Fruit fly (Drosophila melanogaster) whole organism, prepupa: Measurements from ENCODE around the gene CG15754.
A peak's percentile ranks its signal among the peaks of the same experiment; 100 is the strongest.

Experiments
- Blimp-1 ChIP-seq: fragments of 200-800 bp; sonication (Bioruptor generic); optimal IDR thresholded peaks from 3 replicates; lab custom pipeline; 2017; ENCODE audit warnings: missing biosample characterization, missing genetic modification characterization, mild to moderate bottlenecking, moderate library complexity, missing genetic modification reagents
- CG10669 ChIP-seq: fragments of 200-800 bp; sonication (Bioruptor generic); optimal IDR thresholded peaks from 3 replicates; lab custom pipeline; 2018; ENCODE audit warnings: missing biosample characterization, mild to moderate bottlenecking, missing genetic modification characterization, moderate library complexity
- CG11762 ChIP-seq: fragments of 200-800 bp; sonication (Bioruptor generic); optimal IDR thresholded peaks from 3 replicates; lab custom pipeline; 2016; ENCODE audit warnings: missing biosample characterization, missing genetic modification characterization; ENCODE audit not compliant: insufficient read depth
- CG1621 ChIP-seq: fragments of 200-800 bp; sonication (Bioruptor generic); optimal IDR thresholded peaks from 3 replicates; lab custom pipeline; 2018; ENCODE audit warnings: missing biosample characterization, mild to moderate bottlenecking, missing genetic modification characterization
- CG16779 ChIP-seq: fragments of 200-800 bp; sonication (Bioruptor generic); optimal IDR thresholded peaks from 3 replicates; lab custom pipeline; 2017; ENCODE audit warnings: missing biosample characterization, mild to moderate bottlenecking, missing genetic modification characterization
- CG3032 ChIP-seq: fragments of 200-800 bp; optimal IDR thresholded peaks from 2 replicates; lab custom pipeline; 2019; ENCODE audit warnings: missing biosample characterization, mild to moderate bottlenecking, missing genetic modification characterization, moderate library complexity
- CG32006 ChIP-seq: fragments of 200-800 bp; sonication (Bioruptor generic); optimal IDR thresholded peaks from 3 replicates; lab custom pipeline; 2017; ENCODE audit warnings: missing biosample characterization, mild to moderate bottlenecking, missing genetic modification characterization
- CG34406 ChIP-seq: fragments of 200-800 bp; sonication (Bioruptor generic); optimal IDR thresholded peaks from 3 replicates; lab custom pipeline; 2016; ENCODE audit warnings: missing biosample characterization, missing genetic modification characterization
- CG3919 ChIP-seq: fragments of 200-800 bp; sonication (Bioruptor generic); optimal IDR thresholded peaks from 3 replicates; lab custom pipeline; 2016; ENCODE audit warnings: missing biosample characterization, missing genetic modification characterization
- CG6163 ChIP-seq: fragments of 200-800 bp; sonication (Bioruptor generic); IDR thresholded peaks from 3 replicates; pipeline ENCODE4 v1.3.6; 2022; ENCODE audit warnings: missing biosample characterization, missing genetic modification characterization
- CG6276 ChIP-seq: fragments of 200-800 bp; sonication (Bioruptor generic); optimal IDR thresholded peaks from 2 replicates; lab custom pipeline; 2017; ENCODE audit warnings: missing biosample characterization, mild to moderate bottlenecking, missing genetic modification characterization
- CG6792 ChIP-seq: fragments of 200-800 bp; sonication (Bioruptor generic); optimal IDR thresholded peaks from 3 replicates; lab custom pipeline; 2016; ENCODE audit warnings: missing biosample characterization, missing genetic modification characterization
- CG6808 ChIP-seq: fragments of 200-800 bp; sonication (Bioruptor generic); optimal IDR thresholded peaks from 3 replicates; lab custom pipeline; 2017; ENCODE audit warnings: missing biosample characterization, missing genetic modification characterization, mild to moderate bottlenecking, moderate library complexity, missing genetic modification reagents
- CG6854 ChIP-seq: fragments of 200-800 bp; sonication (Bioruptor generic); optimal IDR thresholded peaks from 2 replicates; lab custom pipeline; 2017; ENCODE audit warnings: missing biosample characterization, mild to moderate bottlenecking, missing genetic modification characterization
- CG7368 ChIP-seq: fragments of 200-800 bp; sonication (Bioruptor generic); optimal IDR thresholded peaks from 3 replicates; lab custom pipeline; 2016; ENCODE audit warnings: missing biosample characterization, missing genetic modification characterization
- CG8119 ChIP-seq: fragments of 200-800 bp; sonication (Bioruptor generic); IDR thresholded peaks from 3 replicates; pipeline ENCODE4 v1.3.6; 2022; ENCODE audit warnings: missing biosample characterization, missing genetic modification characterization
- CG8319 ChIP-seq: fragments of 200-800 bp; sonication (Bioruptor generic); optimal IDR thresholded peaks from 3 replicates; lab custom pipeline; 2016; ENCODE audit warnings: missing biosample characterization, missing genetic modification characterization
- CG9139 ChIP-seq: fragments of 200-800 bp; sonication (Bioruptor generic); optimal IDR thresholded peaks from 3 replicates; lab custom pipeline; 2017; ENCODE audit warnings: missing biosample characterization, mild to moderate bottlenecking, missing genetic modification characterization
- Eip75B ChIP-seq: fragments of 200-800 bp; sonication (Bioruptor generic); optimal IDR thresholded peaks from 3 replicates; lab custom pipeline; 2016; ENCODE audit warnings: missing biosample characterization, missing genetic modification characterization
- Eip78C ChIP-seq: fragments of 200-800 bp; sonication (Bioruptor generic); peaks from one replicate; lab custom pipeline; 2016; ENCODE audit warnings: missing biosample characterization, missing genetic modification characterization
- Eip93F ChIP-seq: fragments of 200-800 bp; sonication (Bioruptor generic); optimal IDR thresholded peaks from 2 replicates; lab custom pipeline; 2016; ENCODE audit warnings: missing biosample characterization, mild to moderate bottlenecking, missing genetic modification characterization
- Ets21C ChIP-seq: fragments of 200-800 bp; sonication (Bioruptor generic); optimal IDR thresholded peaks from 3 replicates; lab custom pipeline; 2016; ENCODE audit warnings: missing biosample characterization, missing genetic modification characterization
- Gug ChIP-seq: fragments of 200-800 bp; sonication (Bioruptor generic); IDR thresholded peaks from 2 replicates; pipeline ENCODE4 v1.3.6; 2022; ENCODE audit warnings: missing biosample characterization, missing genetic modification characterization
- Hr38 ChIP-seq: sonication (Bioruptor generic); optimal IDR thresholded peaks from 2 replicates; lab custom pipeline; 2016; ENCODE audit warnings: missing biosample characterization, missing genetic modification characterization
- Hr39 ChIP-seq: fragments of 200-800 bp; sonication (Bioruptor generic); optimal IDR thresholded peaks from 2 replicates; lab custom pipeline; 2016; ENCODE audit warnings: missing biosample characterization, missing genetic modification characterization
- Hr4 ChIP-seq: fragments of 200-800 bp; sonication (Bioruptor generic); optimal IDR thresholded peaks from 3 replicates; lab custom pipeline; 2016; ENCODE audit warnings: missing biosample characterization, missing genetic modification characterization
- Lpt ChIP-seq: fragments of 200-800 bp; sonication (Bioruptor generic); optimal IDR thresholded peaks from 3 replicates; lab custom pipeline; 2016; ENCODE audit warnings: missing biosample characterization, missing genetic modification characterization
- Met ChIP-seq: fragments of 200-800 bp; sonication (Bioruptor generic); optimal IDR thresholded peaks from 3 replicates; lab custom pipeline; 2016; ENCODE audit warnings: missing biosample characterization, missing genetic modification characterization
- OdsH ChIP-seq: fragments of 200-800 bp; sonication (Bioruptor generic); optimal IDR thresholded peaks from 3 replicates; lab custom pipeline; 2016; ENCODE audit warnings: missing biosample characterization, missing genetic modification characterization
- Smox ChIP-seq: fragments of 200-800 bp; sonication (Bioruptor generic); optimal IDR thresholded peaks from 3 replicates; lab custom pipeline; 2016; ENCODE audit warnings: missing biosample characterization, missing genetic modification characterization
- Sox102F ChIP-seq: fragments of 200-800 bp; sonication (Bioruptor generic); optimal IDR thresholded peaks from 2 replicates; lab custom pipeline; 2016; ENCODE audit warnings: missing biosample characterization, mild to moderate bottlenecking, missing genetic modification characterization
- Sox14 ChIP-seq: fragments of 200-800 bp; sonication (Bioruptor generic); optimal IDR thresholded peaks from 3 replicates; lab custom pipeline; 2016; ENCODE audit warnings: missing biosample characterization, missing genetic modification characterization
- achi ChIP-seq: fragments of 200-800 bp; sonication (Bioruptor generic); optimal IDR thresholded peaks from 3 replicates; lab custom pipeline; 2016; ENCODE audit warnings: missing biosample characterization, missing genetic modification characterization
- cyc ChIP-seq: fragments of 200-800 bp; sonication (Bioruptor generic); optimal IDR thresholded peaks from 3 replicates; lab custom pipeline; 2016; ENCODE audit warnings: missing biosample characterization, missing genetic modification characterization
- dac ChIP-seq: fragments of 200-800 bp; sonication (Bioruptor generic); optimal IDR thresholded peaks from 2 replicates; lab custom pipeline; 2017; ENCODE audit warnings: missing biosample characterization, mild to moderate bottlenecking, missing genetic modification characterization
- dsx ChIP-seq: fragments of 200-800 bp; optimal IDR thresholded peaks from 3 replicates; lab custom pipeline; 2019; ENCODE audit warnings: missing biosample characterization, mild to moderate bottlenecking, missing genetic modification characterization, moderate library complexity; ENCODE audit not compliant: poor library complexity, severe bottlenecking
- fkh ChIP-seq: fragments of 200-800 bp; sonication (Bioruptor generic); optimal IDR thresholded peaks from 3 replicates; lab custom pipeline; 2017; ENCODE audit warnings: missing biosample characterization, mild to moderate bottlenecking, missing genetic modification characterization, moderate library complexity
- pdm3 ChIP-seq: fragments of 200-800 bp; sonication (Bioruptor generic); optimal IDR thresholded peaks from 3 replicates; lab custom pipeline; 2016; ENCODE audit warnings: missing biosample characterization, missing genetic modification characterization
- salr ChIP-seq, 2 experiments: fragments of 200-800 bp; sonication (Bioruptor generic); optimal IDR thresholded peaks; 3 replicates each; lab custom pipeline; 2016 to 2018; ENCODE audit warnings: missing biosample characterization in 2 of 2, missing genetic modification characterization in 2 of 2, mild to moderate bottlenecking in 1 of 2
- spab ChIP-seq: fragments of 200-800 bp; sonication (Bioruptor generic); optimal IDR thresholded peaks from 2 replicates; lab custom pipeline; 2017; ENCODE audit warnings: missing biosample characterization, mild to moderate bottlenecking, missing genetic modification characterization, missing genetic modification reagents
- topi ChIP-seq: fragments of 200-800 bp; sonication (Bioruptor generic); optimal IDR thresholded peaks from 3 replicates; lab custom pipeline; 2016; ENCODE audit warnings: missing biosample characterization, missing genetic modification characterization
- vri ChIP-seq: fragments of 200-800 bp; sonication (Bioruptor generic); optimal IDR thresholded peaks from 3 replicates; lab custom pipeline; 2016; ENCODE audit warnings: missing biosample characterization, mild to moderate bottlenecking, missing genetic modification characterization

CG15754 gene

DNA sequence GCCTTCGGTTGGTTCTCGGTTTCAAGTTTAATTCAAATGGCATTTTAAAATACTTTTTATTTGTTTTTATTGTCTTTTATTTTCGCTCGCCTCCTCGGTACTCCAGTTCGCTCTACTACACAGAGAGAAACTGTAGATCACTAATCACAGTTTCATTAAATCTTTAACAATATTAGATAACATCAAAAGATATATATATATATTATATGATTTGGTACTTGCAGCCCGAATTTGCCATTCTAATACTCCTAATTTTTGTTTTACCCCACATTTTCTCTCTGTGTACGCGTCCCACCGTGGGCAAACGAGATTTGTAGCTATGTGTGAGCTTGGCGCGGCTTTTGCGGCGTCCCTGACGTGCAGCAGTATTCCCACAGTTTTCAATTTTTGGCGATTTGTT, 1.9 kb downstream of the CG15754 start (continued):
- TF ChIP-seq CG34406 (GFP tag; lab: Kevin White, UChicago) (peak; percentile 17), CG6163 (GFP tag; lab: Robert Waterston, UW) (no peak), OdsH (GFP tag; lab: Kevin White, UChicago) (peak; percentile 6), topi (no peak), spab (no peak), CG3032 (tag; lab: Kevin White, UChicago) (no peak), achi (GFP tag; lab: Kevin White, UChicago) (peak; percentile 21), vri (GFP tag; lab: Kevin White, UChicago) (no peak), CG32006 (GFP tag; lab: Kevin White, UChicago) (peak; percentile 19), CG6276 (GFP tag; lab: Kevin White, UChicago) (no peak), CG8319 (GFP tag; lab: Kevin White, UChicago) (no peak), Met (GFP tag; lab: Kevin White, UChicago) (peak; percentile 23), CG11762 (GFP tag; lab: Kevin White, UChicago) (no peak), pdm3 (GFP tag; lab: Kevin White, UChicago) (no peak), CG9139 (no peak), Eip75B (no peak)

DNA sequence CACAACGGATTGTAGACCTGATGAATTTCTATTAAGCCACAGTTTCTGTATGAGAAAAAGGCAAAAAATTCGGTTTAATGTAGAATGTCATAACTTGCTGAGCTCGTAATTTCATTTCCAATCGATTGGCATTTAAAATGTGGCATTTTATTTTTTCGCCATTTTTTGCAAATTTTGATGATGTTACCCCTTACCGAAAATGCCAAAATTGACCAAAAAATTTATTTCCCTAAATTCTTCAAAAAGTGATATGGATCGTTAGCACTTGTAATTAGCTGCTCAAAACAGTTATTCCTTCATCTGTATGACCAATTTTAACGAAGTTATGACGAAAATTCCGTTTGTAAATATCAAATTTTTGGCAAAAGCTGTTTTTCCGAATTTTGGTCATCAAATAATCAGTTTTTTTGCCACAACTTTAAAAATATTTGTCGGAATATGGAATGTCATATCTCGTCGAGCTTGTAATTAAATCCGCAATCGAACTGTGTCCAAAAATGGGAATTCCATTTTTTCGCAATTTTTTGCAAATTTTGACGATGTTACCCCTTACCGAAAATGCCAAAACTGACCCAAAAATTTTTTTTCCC, 2.5 kb downstream of the CG15754 start, which contains the start of gene CG44428:
Gene CG44428, minus strand, starts transcription at position 51 of the 590 bp plus-strand sequence.
- TF ChIP-seq CG34406 (GFP tag; lab: Kevin White, UChicago) (no peak), salr (GFP tag; optimal IDR thresholded peaks at IDR 0.05; lab: Kevin White, UChicago) (no peak), Ets21C (GFP tag; lab: Kevin White, UChicago) (no peak), CG8319 (GFP tag; lab: Kevin White, UChicago) (no peak)

DNA sequence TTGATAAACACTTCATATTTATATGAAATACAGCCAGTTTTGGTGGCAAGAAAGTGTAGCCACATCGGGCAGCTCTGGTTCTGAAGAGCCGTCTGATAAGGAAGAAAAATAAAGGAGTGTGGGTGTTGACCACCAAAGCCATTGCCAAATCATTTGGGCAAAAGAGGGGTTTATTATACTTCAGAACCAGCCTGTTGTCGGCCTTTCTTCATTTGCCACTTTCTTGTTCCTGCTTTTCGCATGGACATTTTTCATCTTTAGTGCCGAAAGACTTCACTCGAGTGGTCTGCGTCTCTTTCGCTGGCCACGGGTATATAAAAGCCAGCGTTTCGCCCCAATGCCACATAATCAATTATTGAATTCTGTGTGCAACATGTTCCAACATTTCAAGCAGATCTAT, 6.3 kb downstream of the CG15754 start, which contains the start of gene CG15756:
Gene CG15756, plus strand, starts transcription at position 301 of the 400 bp plus-strand sequence.
- no peak for TF ChIP-seq fkh (GFP tag; lab: Kevin White, UChicago)
- TF ChIP-seq CG6792 (GFP tag; lab: Kevin White, UChicago), result no peak
- TF ChIP-seq CG7368 (GFP tag; lab: Kevin White, UChicago), result no peak
- no peak for TF ChIP-seq Eip78C (GFP tag; lab: Kevin White, UChicago)
- no peak for TF ChIP-seq Sox14
- no peak for TF ChIP-seq Eip93F (GFP tag; lab: Kevin White, UChicago)
- no peak for TF ChIP-seq cyc (GFP tag; lab: Kevin White, UChicago)
- no peak for TF ChIP-seq Hr4
- no peak for TF ChIP-seq CG8319 (GFP tag; lab: Kevin White, UChicago)
- TF ChIP-seq CG3032 (tag; lab: Kevin White, UChicago), result no peak

DNA sequence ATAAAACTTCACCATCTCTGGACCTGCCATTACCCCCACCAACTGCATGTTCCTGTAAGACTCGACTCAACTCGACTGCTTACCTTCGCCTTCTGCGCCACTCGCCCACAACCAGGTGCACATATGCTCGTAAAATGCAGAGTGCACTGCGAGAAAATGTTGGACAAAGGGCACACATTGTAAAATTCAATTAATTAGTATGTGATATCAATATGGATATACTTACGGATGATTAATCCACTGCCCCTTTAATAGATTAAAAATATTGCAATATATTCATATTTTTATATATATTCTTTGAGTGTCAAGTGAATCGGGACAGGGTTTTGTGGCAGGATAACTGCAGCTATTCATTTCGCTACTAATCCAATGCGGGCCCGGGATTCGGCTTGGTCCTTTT, 9.0 kb downstream of the CG15754 start:
- TF ChIP-seq Gug (GFP tag; lab: Robert Waterston, UW) (no peak), topi (peak; percentile 11), Hr4 (no peak), achi (GFP tag; lab: Kevin White, UChicago) (no peak), Hr39 (GFP tag; lab: Kevin White, UChicago) (peak; percentile 26), CG6854 (no peak), dac (GFP tag; lab: Kevin White, UChicago) (no peak), CG11762 (GFP tag; lab: Kevin White, UChicago) (no peak), CG3919 (GFP tag; lab: Kevin White, UChicago) (peak; percentile 7), Sox102F (peak; percentile 33), pdm3 (GFP tag; lab: Kevin White, UChicago) (peak; percentile 33), Ets21C (GFP tag; lab: Kevin White, UChicago) (no peak), Eip93F (GFP tag; lab: Kevin White, UChicago) (no peak), CG9139 (no peak), fkh (GFP tag; lab: Kevin White, UChicago) (no peak), dsx (GFP tag; lab: Kevin White, UChicago) (peak; percentile 5), CG8119 (GFP tag; lab: Robert Waterston, UW) (no peak), CG1621 (tag; lab: Kevin White, UChicago) (no peak), Hr38 (GFP tag; lab: Kevin White, UChicago) (no peak), CG34406 (GFP tag; lab: Kevin White, UChicago) (peak; percentile 16), Smox (peak; percentile 19), Lpt (GFP tag; lab: Kevin White, UChicago) (no peak), CG6808 (no peak), Met (GFP tag; lab: Kevin White, UChicago) (peak; percentile 37), CG16779 (no peak), Blimp-1 (GFP tag; lab: Kevin White, UChicago) (no peak), CG10669 (peak; percentile 20), CG3032 (tag; lab: Kevin White, UChicago) (peak; percentile 5), CG8319 (GFP tag; lab: Kevin White, UChicago) (no peak), vri (GFP tag; lab: Kevin White, UChicago) (no peak), Eip78C (GFP tag; lab: Kevin White, UChicago) (peak; percentile 69)
